Fruit fly (Drosophila melanogaster): ENCODE measurements around the gene CG34112.

CG34112 gene

dm6 chr3R:4402884-4403705, 9.0 kb upstream of the CG34112 start, which contains the start of gene lost:
TSS of gene lost (plus strand) at chr3R:4403076.
- no peak for TF ChIP-seq Aef1 (GFP tag; IDR thresholded peaks at IDR 0.05)
- peak; percentile 9 for TF ChIP-seq tap (tag; optimal IDR thresholded peaks at IDR 0.05)
- TF ChIP-seq Optix (GFP tag; IDR thresholded peaks at IDR 0.05) = no peak
- TF ChIP-seq chinmo (GFP tag; IDR thresholded peaks at IDR 0.05; ENCODE audit: partially characterized antibody) = peak; percentile 99
- TF ChIP-seq CG4328 (GFP tag; optimal IDR thresholded peaks at IDR 0.05) = no peak
- TF ChIP-seq tna (GFP tag; IDR thresholded peaks at IDR 0.05; ENCODE audit: partially characterized antibody) = peak; percentile 96
- no peak for TF ChIP-seq Side (GFP tag; optimal IDR thresholded peaks at IDR 0.05)
- TF ChIP-seq Pdp1 (GFP tag; optimal IDR thresholded peaks at IDR 0.05) = peak in 1 of 2 experiments; percentile 95
- TF ChIP-seq Oli (tag; optimal IDR thresholded peaks at IDR 0.05) = no peak
- TF ChIP-seq CG17568 (GFP tag; optimal IDR thresholded peaks at IDR 0.05) = no peak
- no peak for TF ChIP-seq cato (GFP tag; optimal IDR thresholded peaks at IDR 0.05; ENCODE audit: borderline replicate concordance)
- TF ChIP-seq HHEX (GFP tag; optimal IDR thresholded peaks at IDR 0.05) = no peak
- no peak for TF ChIP-seq vfl (GFP tag; optimal IDR thresholded peaks at IDR 0.05)
- no peak for TF ChIP-seq CG17612 (GFP tag; IDR thresholded peaks at IDR 0.05)
- TF ChIP-seq ham (GFP tag; IDR thresholded peaks at IDR 0.05) = no peak
- no peak for TF ChIP-seq nau (GFP tag; optimal IDR thresholded peaks at IDR 0.05)
- TF ChIP-seq cg (GFP tag; optimal IDR thresholded peaks at IDR 0.05) = no peak
- no peak for TF ChIP-seq CG9609 (GFP tag; optimal IDR thresholded peaks at IDR 0.05)
- peak; percentile 53 for TF ChIP-seq sug (tag; optimal IDR thresholded peaks at IDR 0.05)
- no peak for TF ChIP-seq org-1 (GFP tag; optimal IDR thresholded peaks at IDR 0.05)
- TF ChIP-seq Sry-δ (GFP tag; optimal IDR thresholded peaks at IDR 0.05) = peak; percentile 85
- TF ChIP-seq CG4282 (GFP tag; optimal IDR thresholded peaks at IDR 0.05) = no peak
- no peak for TF ChIP-seq CG9876 (GFP tag; optimal IDR thresholded peaks at IDR 0.05)
- no peak for TF ChIP-seq ash1 (GFP tag; optimal IDR thresholded peaks at IDR 0.05)
- TF ChIP-seq CG11085 (GFP tag; IDR thresholded peaks at IDR 0.05) = 0 out of 2 replicates have a peak, but pooled peaks have one; percentile 24
- no peak for TF ChIP-seq CG17328 (GFP tag; IDR thresholded peaks at IDR 0.05)
- no peak for TF ChIP-seq sim (GFP tag; IDR thresholded peaks at IDR 0.05)
- TF ChIP-seq wek (GFP tag; optimal IDR thresholded peaks at IDR 0.05) = no peak
- TF ChIP-seq CG7786 (GFP tag; optimal IDR thresholded peaks at IDR 0.05) = no peak
- TF ChIP-seq E2f2 (GFP tag; IDR thresholded peaks at IDR 0.05) = peak; percentile 72
- TF ChIP-seq grn (GFP tag; optimal IDR thresholded peaks at IDR 0.05) = no peak
- TF ChIP-seq fru (optimal IDR thresholded peaks at IDR 0.05) = no peak
- peak; percentile 38 for TF ChIP-seq CG17385 (GFP tag; optimal IDR thresholded peaks at IDR 0.05)
- TF ChIP-seq CG34422 (GFP tag; IDR thresholded peaks at IDR 0.05) = peak; percentile 52; the same call in 2 of the 3 replicates
- TF ChIP-seq gsb (GFP tag; IDR thresholded peaks at IDR 0.05) = no peak
- TF ChIP-seq D19A (tag; optimal IDR thresholded peaks at IDR 0.05) = peak; percentile 3
- TF ChIP-seq ato (GFP tag; IDR thresholded peaks at IDR 0.05; ENCODE audit: partially characterized antibody) = peak; percentile 96
- peak; percentile 0 for TF ChIP-seq bab2 (GFP tag; optimal IDR thresholded peaks at IDR 0.05)
- no peak for TF ChIP-seq CG8281 (tag; optimal IDR thresholded peaks at IDR 0.05)
- TF ChIP-seq insv (GFP tag; optimal IDR thresholded peaks at IDR 0.05) = no peak
- no peak for TF ChIP-seq CG3065 (GFP tag; optimal IDR thresholded peaks at IDR 0.05)
- no peak for TF ChIP-seq Hr3 (GFP tag; optimal IDR thresholded peaks at IDR 0.05)
- peak; percentile 98 for TF ChIP-seq CG14860 (GFP tag; IDR thresholded peaks at IDR 0.05; ENCODE audit: partially characterized antibody)
- no peak for TF ChIP-seq CG6854 (GFP tag; optimal IDR thresholded peaks at IDR 0.05)
- peak; percentile 80 for TF ChIP-seq CG12659 (GFP tag; optimal IDR thresholded peaks at IDR 0.05)
- TF ChIP-seq Nf-YB (GFP tag; optimal IDR thresholded peaks at IDR 0.05) = peak; percentile 8
- TF ChIP-seq slou (GFP tag; optimal IDR thresholded peaks at IDR 0.05) = no peak
- TF ChIP-seq CG3281 (GFP tag; optimal IDR thresholded peaks at IDR 0.05) = peak; percentile 33
- peak; percentile 32 for TF ChIP-seq shn (GFP tag; optimal IDR thresholded peaks at IDR 0.05)
- no peak for TF ChIP-seq Ada2b (GFP tag; IDR thresholded peaks at IDR 0.05)
